Fruit fly (Drosophila melanogaster) Kc167 (cell line): ENCODE results near the gene TTLL1A.

Source experiments
- Myc ChIP-seq: fragments of >200 bp; optimal IDR thresholded peaks from 2 replicates; lab custom pipeline; 2017; ENCODE audit warnings: missing external identifiers
- Sin3A ChIP-seq: fragments of >200 bp; optimal IDR thresholded peaks from 2 replicates; lab custom pipeline; 2018; ENCODE audit warnings: missing external identifiers
- h ChIP-seq: fragments of >200 bp; optimal IDR thresholded peaks from 3 replicates; lab custom pipeline; 2018; ENCODE audit warnings: missing external identifiers
- insv ChIP-seq: fragments of >200 bp; optimal IDR thresholded peaks from 3 replicates; lab custom pipeline; 2018; ENCODE audit warnings: missing external identifiers
- psq ChIP-seq: fragments of >200 bp; optimal IDR thresholded peaks from 2 replicates; lab custom pipeline; 2017; ENCODE audit warnings: missing external identifiers
- ttk ChIP-seq: sonication (Bioruptor generic); optimal IDR thresholded peaks from 2 replicates; lab custom pipeline; 2017; ENCODE audit warnings: missing external identifiers

dm6 chrX:17167304-17167703, 35.1 kb downstream of the TTLL1A start:
- TF ChIP-seq h (lab: Kevin White, UChicago) (no peak), insv (lab: Kevin White, UChicago) (no peak), ttk (lab: Kevin White, UChicago) (no peak), Myc (lab: Kevin White, UChicago) (no peak), psq (lab: Kevin White, UChicago) (no peak), Sin3A (no peak)
